Fruit fly (Drosophila melanogaster) whole organism, embryonic: ENCODE data around the gene al.

Experiments
- CG14860 ChIP-seq: fragments of 200-800 bp; sonication (Bioruptor generic); IDR thresholded peaks from 3 replicates; pipeline ENCODE4 v1.3.6; 2022; ENCODE audit warnings: missing biosample characterization, missing genetic modification characterization; ENCODE audit not compliant: partially characterized antibody
- CG30403 ChIP-seq: fragments of 200-800 bp; sonication (Bioruptor generic); optimal IDR thresholded peaks from 3 replicates; lab custom pipeline; 2016; ENCODE audit warnings: missing biosample characterization, missing genetic modification characterization
- CG33557 ChIP-seq: fragments of 200-800 bp; sonication (Bioruptor generic); optimal IDR thresholded peaks from 2 replicates; lab custom pipeline; 2019; ENCODE audit warnings: missing biosample characterization, mild to moderate bottlenecking, missing genetic modification characterization, moderate library complexity
- CG7357 ChIP-seq: fragments of 200-800 bp; sonication (Bioruptor generic); IDR thresholded peaks from 3 replicates; pipeline ENCODE4 v1.3.6; 2022; ENCODE audit warnings: missing biosample characterization, missing genetic modification characterization
- Dfd ChIP-seq, 2 experiments: fragments of >200 bp; optimal IDR thresholded peaks; 2 replicates each; lab custom pipeline; 2017; ENCODE audit warnings: missing biosample characterization in 2 of 2, missing genetic modification characterization in 2 of 2
- Doc2 ChIP-seq: fragments of 200-800 bp; sonication (Bioruptor generic); IDR thresholded peaks from 2 replicates; pipeline ENCODE4 v1.3.6; 2022; ENCODE audit warnings: missing biosample characterization, missing genetic modification characterization
- HLH54F ChIP-seq: fragments of 200-800 bp; sonication (Bioruptor generic); optimal IDR thresholded peaks from 3 replicates; lab custom pipeline; 2016; ENCODE audit warnings: missing biosample characterization, missing genetic modification characterization
- Jarid2 ChIP-seq: fragments of 200-800 bp; sonication (Bioruptor generic); optimal IDR thresholded peaks from 3 replicates; lab custom pipeline; 2017; ENCODE audit warnings: mild to moderate bottlenecking, missing biosample characterization, missing genetic modification reagents, missing genetic modification characterization
- Poxn ChIP-seq: fragments of 200-800 bp; sonication (Bioruptor generic); IDR thresholded peaks from 2 replicates; pipeline ENCODE4 v1.3.6; 2022; ENCODE audit warnings: missing biosample characterization, missing genetic modification characterization
- dati ChIP-seq: fragments of 200-800 bp; sonication (Bioruptor generic); IDR thresholded peaks from 2 replicates; pipeline ENCODE4 v1.3.6; 2022; ENCODE audit warnings: missing biosample characterization, missing genetic modification characterization
- h ChIP-seq: fragments of >200 bp; optimal IDR thresholded peaks from 2 replicates; lab custom pipeline; 2017

dm6 chr2L:402098-402497, 24.2 kb downstream of the al start, which contains the start of gene CG4213:
- TF ChIP-seq HLH54F (GFP tag; lab: Kevin White, UChicago) (no peak), CG33557 (GFP tag; lab: Kevin White, UChicago) (no peak), Doc2 (GFP tag; lab: Robert Waterston, UW) (no peak), CG14860 (GFP tag; lab: Robert Waterston, UW) (no peak), Dfd (GFP tag; optimal IDR thresholded peaks at IDR 0.05; lab: Kevin White, UChicago) (no peak), CG7357 (GFP tag; lab: Robert Waterston, UW) (no peak), dati (GFP tag; lab: Robert Waterston, UW) (no peak), CG30403 (GFP tag; lab: Kevin White, UChicago) (no peak), Poxn (GFP tag; lab: Robert Waterston, UW) (no peak), h (lab: Kevin White, UChicago) (no peak), Jarid2 (GFP tag; lab: Kevin White, UChicago) (no peak)
